Worm (Caenorhabditis elegans) whole organism, L2 larva: ENCODE measurements around the gene hot-9.

ENCODE experiments used
- C34F6.9 ChIP-seq: fragments of 150-350 bp; optimal IDR thresholded peaks from 2 replicates; lab custom pipeline; 2014; ENCODE audit warnings: missing biosample characterization, missing genetic modification characterization
- Y55F3AM.14 ChIP-seq: fragments of 200-800 bp; sonication (Bioruptor generic); optimal IDR thresholded peaks from 2 replicates; lab custom pipeline; 2018; ENCODE audit warnings: mild to moderate bottlenecking, missing genetic modification characterization, missing compliant biosample characterization
- ZK546.5 ChIP-seq: sonication (generic microtip); optimal IDR thresholded peaks from 2 replicates; lab custom pipeline; 2017; ENCODE audit warnings: missing biosample characterization, missing genetic modification characterization
- alr-1 ChIP-seq: fragments of 150-350 bp; optimal IDR thresholded peaks from 2 replicates; lab custom pipeline; 2014; ENCODE audit warnings: missing biosample characterization, missing genetic modification characterization
- aly-2 ChIP-seq: fragments of 150-350 bp; optimal IDR thresholded peaks from 2 replicates; lab custom pipeline; 2014; ENCODE audit warnings: missing biosample characterization, missing genetic modification characterization
- ama-1 ChIP-seq: fragments of 150-350 bp; optimal IDR thresholded peaks from 2 replicates; lab custom pipeline; 2018; ENCODE audit warnings: inconsistent platforms
- blmp-1 ChIP-seq: sonication (generic microtip); optimal IDR thresholded peaks from 2 replicates; lab custom pipeline; 2017; ENCODE audit warnings: missing genetic modification characterization, mild to moderate bottlenecking, missing compliant biosample characterization, antibody characterized with exemption, moderate library complexity; ENCODE audit not compliant: insufficient read depth
- ceh-82 ChIP-seq: fragments of 150-350 bp; optimal IDR thresholded peaks from 2 replicates; lab custom pipeline; 2014; ENCODE audit warnings: missing biosample characterization, missing genetic modification characterization
- crh-2 ChIP-seq: sonication (generic microtip); optimal IDR thresholded peaks from 2 replicates; lab custom pipeline; 2017; ENCODE audit warnings: missing biosample characterization, missing genetic modification characterization
- dmd-4 ChIP-seq: sonication (generic microtip); optimal IDR thresholded peaks from 2 replicates; lab custom pipeline; 2017; ENCODE audit warnings: missing biosample characterization, missing genetic modification characterization
- egl-27 ChIP-seq: sonication (generic microtip); optimal IDR thresholded peaks from 3 replicates; lab custom pipeline; 2017; ENCODE audit warnings: missing biosample characterization, missing genetic modification reagents, missing genetic modification characterization
- elt-3 ChIP-seq: sonication (generic microtip); optimal IDR thresholded peaks from 2 replicates; lab custom pipeline; 2017; ENCODE audit warnings: missing biosample characterization, missing genetic modification characterization
- fos-1 ChIP-seq: fragments of 150-350 bp; optimal IDR thresholded peaks from 2 replicates; lab custom pipeline; 2014; ENCODE audit warnings: missing biosample characterization, missing genetic modification characterization
- gmeb-1 ChIP-seq: fragments of 150-350 bp; optimal IDR thresholded peaks from 2 replicates; lab custom pipeline; 2014; ENCODE audit warnings: missing biosample characterization, missing genetic modification characterization
- lin-11 ChIP-seq: fragments of 150-350 bp; sonication (generic microtip); optimal IDR thresholded peaks from 2 replicates; lab custom pipeline; 2014; ENCODE audit warnings: missing biosample characterization, missing genetic modification characterization, inconsistent platforms, mixed read lengths
- lin-13 ChIP-seq: fragments of 150-350 bp; optimal IDR thresholded peaks from 2 replicates; lab custom pipeline; 2014; ENCODE audit warnings: missing biosample characterization, missing genetic modification reagents, missing genetic modification characterization
- lin-39 ChIP-seq: fragments of 150-350 bp; optimal IDR thresholded peaks from 2 replicates; lab custom pipeline; 2014; ENCODE audit warnings: missing biosample characterization, missing genetic modification reagents, missing genetic modification characterization
- lsy-2 ChIP-seq, 2 experiments: fragments of 150-350 bp in 1 of 2; sonication (generic microtip) in 1 of 2; optimal IDR thresholded peaks; 2 replicates each; lab custom pipeline; 2014 to 2017; ENCODE audit warnings: missing biosample characterization in 2 of 2, missing genetic modification characterization in 2 of 2
- mab-5 ChIP-seq: fragments of 150-350 bp; optimal IDR thresholded peaks from 2 replicates; lab custom pipeline; 2014; ENCODE audit warnings: missing biosample characterization, missing genetic modification characterization
- mdl-1 ChIP-seq, 2 experiments: fragments of 150-350 bp in 1 of 2; sonication (generic microtip) in 1 of 2; optimal IDR thresholded peaks; 2 replicates each; lab custom pipeline; 2017; ENCODE audit warnings: missing biosample characterization in 2 of 2, missing genetic modification characterization in 2 of 2
- nhr-10 ChIP-seq: sonication (generic microtip); optimal IDR thresholded peaks from 2 replicates; lab custom pipeline; 2017; ENCODE audit warnings: missing biosample characterization, missing genetic modification characterization
- nhr-11 ChIP-seq: fragments of 150-350 bp; optimal IDR thresholded peaks from 2 replicates; lab custom pipeline; 2014; ENCODE audit warnings: missing biosample characterization, missing genetic modification characterization
- nhr-12 ChIP-seq: fragments of 150-350 bp; optimal IDR thresholded peaks from 2 replicates; lab custom pipeline; 2014; ENCODE audit warnings: missing biosample characterization, missing genetic modification characterization
- nhr-129 ChIP-seq: fragments of 150-350 bp; optimal IDR thresholded peaks from 2 replicates; lab custom pipeline; 2014; ENCODE audit warnings: missing biosample characterization, missing genetic modification characterization
- nhr-21 ChIP-seq: fragments of 150-350 bp; optimal IDR thresholded peaks from 2 replicates; lab custom pipeline; 2014; ENCODE audit warnings: missing biosample characterization, missing genetic modification characterization
- nhr-237 ChIP-seq: fragments of 150-350 bp; optimal IDR thresholded peaks from 2 replicates; lab custom pipeline; 2014; ENCODE audit warnings: missing biosample characterization, missing genetic modification characterization
- nhr-25 ChIP-seq: fragments of 150-350 bp; sonication (generic microtip); optimal IDR thresholded peaks from 3 replicates; lab custom pipeline; 2014; ENCODE audit warnings: missing biosample characterization, missing genetic modification characterization
- nhr-77 ChIP-seq: fragments of 150-350 bp; optimal IDR thresholded peaks from 2 replicates; lab custom pipeline; 2014; ENCODE audit warnings: missing biosample characterization, missing genetic modification characterization
- sem-4 ChIP-seq: fragments of 150-350 bp; optimal IDR thresholded peaks from 2 replicates; lab custom pipeline; 2014; ENCODE audit warnings: missing biosample characterization, missing genetic modification reagents, missing genetic modification characterization
- skn-1 ChIP-seq: sonication (generic microtip); optimal IDR thresholded peaks from 2 replicates; lab custom pipeline; 2017; ENCODE audit warnings: missing biosample characterization, missing genetic modification characterization
- sma-9 ChIP-seq, 2 experiments: fragments of 150-350 bp in 1 of 2; sonication (generic microtip) in 1 of 2; optimal IDR thresholded peaks; 2 replicates each; lab custom pipeline; 2014 to 2016; ENCODE audit warnings: missing genetic modification characterization in 2 of 2, mild to moderate bottlenecking in 1 of 2, missing biosample characterization in 1 of 2, missing compliant biosample characterization in 1 of 2, missing genetic modification reagents in 1 of 2, moderate library complexity in 1 of 2
- snpc-4 ChIP-seq: fragments of 150-350 bp; optimal IDR thresholded peaks from 2 replicates; lab custom pipeline; 2014; ENCODE audit warnings: missing biosample characterization, missing genetic modification characterization
- unc-39 ChIP-seq: fragments of 150-350 bp; optimal IDR thresholded peaks from 2 replicates; lab custom pipeline; 2014; ENCODE audit warnings: missing biosample characterization, missing genetic modification characterization
- unc-55 ChIP-seq: fragments of 150-350 bp; sonication (generic microtip); optimal IDR thresholded peaks from 3 replicates; lab custom pipeline; 2014; ENCODE audit warnings: missing biosample characterization, missing genetic modification reagents, missing genetic modification characterization
- unc-62 ChIP-seq: fragments of 150-350 bp; optimal IDR thresholded peaks from 2 replicates; lab custom pipeline; 2014; ENCODE audit warnings: missing biosample characterization, missing genetic modification reagents, missing genetic modification characterization
- zag-1 ChIP-seq: fragments of 150-350 bp; optimal IDR thresholded peaks from 2 replicates; lab custom pipeline; 2014; ENCODE audit warnings: missing biosample characterization, missing genetic modification characterization
- ztf-1 ChIP-seq: fragments of 200-800 bp; sonication (Bioruptor generic); conservative IDR thresholded peaks from 2 replicates; pipeline ENCODE4 v1.3.6; 2022; ENCODE audit warnings: missing genetic modification characterization, missing compliant biosample characterization

The hot-9 gene

ce11 chrIV:5045389-5045788 lies at the start of gene hot-9:
Gene hot-9 (minus strand): TSS chrIV:5045489.
- TF ChIP-seq nhr-11 (tag; lab: Kevin White, UChicago), result no peak
- TF ChIP-seq lin-39, result no peak
- TF ChIP-seq nhr-237 (tag; lab: Kevin White, UChicago), result no peak
- TF ChIP-seq lin-13, result no peak
- no peak for TF ChIP-seq nhr-12 (tag; lab: Kevin White, UChicago)
- TF ChIP-seq fos-1 (tag; lab: Kevin White, UChicago), result no peak
- no peak for TF ChIP-seq Y55F3AM.14 (GFP tag; lab: Kevin White, UChicago)
- no peak for TF ChIP-seq mdl-1 (tag; optimal IDR thresholded peaks at IDR 0.05; lab: Kevin White, UChicago)
- TF ChIP-seq lin-11, result no peak
- no peak for TF ChIP-seq elt-3 (tag; lab: Kevin White, UChicago)
- TF ChIP-seq egl-27 (tag; lab: Kevin White, UChicago), result no peak
- no peak for TF ChIP-seq ZK546.5 (tag; lab: Kevin White, UChicago)
- TF ChIP-seq aly-2 (tag; lab: Kevin White, UChicago), result no peak
- no peak for TF ChIP-seq C34F6.9
- TF ChIP-seq nhr-10, result no peak

ce11 chrIV:5093462-5093861 lies 48.2 kb upstream of the hot-9 start:
- TF ChIP-seq ztf-1 (GFP tag; lab: Robert Waterston, UW) (no peak), skn-1 (no peak), nhr-77 (tag; lab: Kevin White, UChicago) (no peak), snpc-4 (no peak), nhr-10 (no peak), aly-2 (tag; lab: Kevin White, UChicago) (no peak), dmd-4 (tag; lab: Kevin White, UChicago) (no peak), crh-2 (tag; lab: Kevin White, UChicago) (no peak), mab-5 (tag; lab: Kevin White, UChicago) (no peak), elt-3 (tag; lab: Kevin White, UChicago) (no peak), unc-39 (no peak), ama-1 (lab: Kevin White, UChicago) (no peak), zag-1 (no peak), ZK546.5 (tag; lab: Kevin White, UChicago) (no peak), gmeb-1 (tag; lab: Kevin White, UChicago) (no peak), nhr-21 (tag; lab: Kevin White, UChicago) (no peak), nhr-12 (tag; lab: Kevin White, UChicago) (no peak), lin-13 (no peak), ceh-82 (tag; lab: Kevin White, UChicago) (no peak), lsy-2 (tag; optimal IDR thresholded peaks at IDR 0.05; lab: Kevin White, UChicago) (no peak)

ce11 chrIV:5090993-5091793 lies 45.9 kb upstream of the hot-9 start, which contains the start of the genes snpn-1 and C02B10.4:
Gene snpn-1 (minus strand): TSS chrIV:5091043.
Gene C02B10.4 (plus strand): TSS chrIV:5091586.
- no peak for TF ChIP-seq alr-1
- TF ChIP-seq gmeb-1 (tag; lab: Kevin White, UChicago), result peak; percentile 15
- TF ChIP-seq lsy-2 (tag; optimal IDR thresholded peaks at IDR 0.05; lab: Kevin White, UChicago), result peak; percentile 96 to 99
- peak; percentile 19 for TF ChIP-seq blmp-1 (tag; lab: Kevin White, UChicago)
- no peak for TF ChIP-seq nhr-21 (tag; lab: Kevin White, UChicago)
- TF ChIP-seq fos-1 (tag; lab: Kevin White, UChicago), result peak; percentile 13
- peak; percentile 75 for TF ChIP-seq C34F6.9
- TF ChIP-seq crh-2 (tag; lab: Kevin White, UChicago), result peak; percentile 54
- TF ChIP-seq egl-27 (tag; lab: Kevin White, UChicago), result no peak
- peak; percentile 37 for TF ChIP-seq sma-9 (GFP tag; optimal IDR thresholded peaks at IDR 0.05; lab: Kevin White, UChicago)
- no peak for TF ChIP-seq sma-9 (tag; optimal IDR thresholded peaks at IDR 0.05; lab: Kevin White, UChicago)
- TF ChIP-seq unc-55 (GFP tag; lab: Kevin White, UChicago), result peak; percentile 85
- no peak for TF ChIP-seq unc-62 (GFP tag; lab: Kevin White, UChicago)
- peak; percentile 23 for TF ChIP-seq nhr-25 (tag; lab: Kevin White, UChicago)
- TF ChIP-seq sem-4 (tag; lab: Kevin White, UChicago), result peak; percentile 24
- TF ChIP-seq nhr-129 (tag; lab: Kevin White, UChicago), result peak; percentile 56
- no peak for TF ChIP-seq ztf-1 (GFP tag; lab: Robert Waterston, UW)
- TF ChIP-seq, all 48 proteins: peak for 11
